Worm (Caenorhabditis elegans) whole organism, L2 larva: ENCODE measurements around the gene hpr-17.
A peak's percentile ranks its signal among the peaks of the same experiment; 100 is the strongest.

Experiments used
- lin-13 ChIP-seq: fragments of 150-350 bp; optimal IDR thresholded peaks from 2 replicates; lab custom pipeline; 2014; ENCODE audit warnings: missing biosample characterization, missing genetic modification reagents, missing genetic modification characterization
- nhr-237 ChIP-seq: fragments of 150-350 bp; optimal IDR thresholded peaks from 2 replicates; lab custom pipeline; 2014; ENCODE audit warnings: missing biosample characterization, missing genetic modification characterization

ce11 chrII:13195163-13195562 is 38.3 kb upstream of the hpr-17 start, which contains the start of gene lec-1:
- peak; percentile 69 for TF ChIP-seq lin-13 (GFP tag; lab: Kevin White, UChicago)
- no peak for TF ChIP-seq nhr-237
